Worm (Caenorhabditis elegans) whole organism, L3 larva: Measurements from ENCODE around the gene str-35.

Experiments
- ceh-9 ChIP-seq: sonication (generic microtip); optimal IDR thresholded peaks from 2 replicates; lab custom pipeline; 2018; ENCODE audit warnings: missing biosample characterization, missing genetic modification characterization
- fkh-2 ChIP-seq: fragments of 150-350 bp; optimal IDR thresholded peaks from 2 replicates; lab custom pipeline; 2014; ENCODE audit warnings: missing biosample characterization, missing genetic modification reagents, missing genetic modification characterization
- mdl-1 ChIP-seq: fragments of 150-350 bp; optimal IDR thresholded peaks from 2 replicates; lab custom pipeline; 2014; ENCODE audit warnings: missing biosample characterization, missing genetic modification characterization
- nhr-12 ChIP-seq: fragments of 150-350 bp; optimal IDR thresholded peaks from 2 replicates; lab custom pipeline; 2014; ENCODE audit warnings: missing biosample characterization, missing genetic modification characterization
- nhr-76 ChIP-seq: fragments of 150-350 bp; sonication (generic microtip); optimal IDR thresholded peaks from 5 replicates; lab custom pipeline; 2014; ENCODE audit warnings: missing biosample characterization, missing genetic modification characterization
- nhr-77 ChIP-seq: fragments of 150-350 bp; optimal IDR thresholded peaks from 2 replicates; lab custom pipeline; 2014; ENCODE audit warnings: missing biosample characterization, missing genetic modification characterization
- sea-2 ChIP-seq: fragments of 150-350 bp; sonication (generic microtip); optimal IDR thresholded peaks from 4 replicates; lab custom pipeline; 2014; ENCODE audit warnings: missing biosample characterization, missing genetic modification reagents, missing genetic modification characterization
- snpc-4 ChIP-seq: fragments of 150-350 bp; optimal IDR thresholded peaks from 2 replicates; lab custom pipeline; 2014; ENCODE audit warnings: missing biosample characterization, missing genetic modification characterization
- unc-39 ChIP-seq: sonication (generic microtip); optimal IDR thresholded peaks from 4 replicates; lab custom pipeline; 2017; ENCODE audit warnings: missing biosample characterization, missing genetic modification characterization
- unc-62 ChIP-seq: fragments of 150-350 bp; sonication (generic microtip); optimal IDR thresholded peaks from 4 replicates; lab custom pipeline; 2014; ENCODE audit warnings: missing biosample characterization, missing genetic modification reagents, missing genetic modification characterization

DNA sequence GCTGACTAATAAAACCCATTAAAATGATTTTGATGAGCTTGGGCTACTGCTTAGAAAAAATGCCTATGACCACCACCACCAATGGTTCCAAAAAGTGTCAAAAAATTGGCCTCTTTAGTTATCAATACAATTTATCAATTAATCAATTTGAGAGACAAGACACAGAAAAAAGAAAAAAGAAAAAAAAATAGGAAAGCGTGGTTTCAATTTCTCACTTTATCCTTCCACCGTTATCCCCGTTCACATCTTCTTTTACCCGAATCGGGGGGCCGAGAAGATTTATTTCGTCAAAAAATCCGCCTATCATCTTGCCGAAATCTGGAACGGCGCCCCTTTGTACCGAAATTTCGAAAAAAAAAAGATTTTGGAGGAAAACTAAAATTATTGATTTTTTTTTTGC, 26.1 kb downstream of the str-35 start:
- no peak for TF ChIP-seq nhr-77
- TF ChIP-seq nhr-12 (tag; lab: Kevin White, UChicago): no peak
- TF ChIP-seq nhr-76: no peak
- peak; percentile 62 for TF ChIP-seq unc-62 (GFP tag; lab: Kevin White, UChicago)
- TF ChIP-seq mdl-1 (tag; lab: Kevin White, UChicago): no peak
- no peak for TF ChIP-seq unc-39 (tag; lab: Kevin White, UChicago)
- no peak for TF ChIP-seq sea-2 (GFP tag; lab: Kevin White, UChicago)
- TF ChIP-seq fkh-2 (tag; lab: Kevin White, UChicago): no peak
- TF ChIP-seq snpc-4 (tag; lab: Kevin White, UChicago): no peak
- TF ChIP-seq ceh-9: no peak
